Worm (Caenorhabditis elegans): Measurements from ENCODE around the gene tmem-258.

DNA sequence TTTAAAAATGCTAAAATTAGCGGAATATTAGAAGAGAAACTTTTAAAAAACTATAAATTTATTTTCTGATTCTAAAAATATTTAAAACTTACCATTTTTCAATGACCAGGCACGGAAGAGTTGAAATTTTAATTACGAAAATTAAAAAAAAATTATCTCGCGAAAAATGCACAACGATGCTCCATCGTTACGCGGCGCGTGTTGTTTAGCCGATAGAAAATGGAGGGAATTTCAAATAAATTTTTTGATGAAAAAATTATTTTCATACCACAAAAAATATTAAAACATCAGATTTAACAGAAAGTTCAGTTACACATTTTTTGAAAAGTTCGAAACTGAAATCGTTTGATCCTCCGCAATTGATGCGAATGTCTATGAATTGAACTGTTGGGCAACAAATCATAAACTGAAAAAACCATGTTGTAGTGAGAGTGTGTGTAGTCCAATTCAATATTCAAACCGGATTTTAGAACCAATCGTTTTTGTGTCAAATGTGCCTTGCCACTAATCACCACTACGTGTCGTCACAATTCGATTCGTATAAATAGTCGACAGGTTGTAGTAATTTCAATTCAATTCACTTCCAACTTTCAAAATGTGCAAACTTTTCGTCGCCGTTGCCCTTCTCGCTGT lies 11.7 kb upstream of the tmem-258 start, which contains the start of the genes tofu-2 and spig-1:
- TF ChIP-seq C04F5.9 (tag; optimal IDR thresholded peaks at IDR 0.05): no peak
- no peak for TF ChIP-seq nhr-77 (tag; optimal IDR thresholded peaks at IDR 0.05)
- TF ChIP-seq aha-1 (tag; optimal IDR thresholded peaks at IDR 0.05): no peak
- no peak for TF ChIP-seq blmp-1 (tag; optimal IDR thresholded peaks at IDR 0.05)
- no peak for TF ChIP-seq mab-9 (GFP tag; IDR thresholded peaks at IDR 0.05)
- TF ChIP-seq unc-30 (tag; optimal IDR thresholded peaks at IDR 0.05): no peak
- TF ChIP-seq rnt-1 (tag; optimal IDR thresholded peaks at IDR 0.05): no peak
- no peak for TF ChIP-seq elt-3 (tag; optimal IDR thresholded peaks at IDR 0.05)

Measured in whole organism, L1 larva.